Worm (Caenorhabditis elegans) whole organism, mixed stage, embryonic: Measurements from ENCODE around the gene C05E4.15.

ENCODE experiments used
- M03D4.4 ChIP-seq: sonication (generic microtip); optimal IDR thresholded peaks from 2 replicates; lab custom pipeline; 2017; ENCODE audit warnings: mild to moderate bottlenecking, missing genetic modification characterization, missing compliant biosample characterization
- bed-3 ChIP-seq: fragments of 200-800 bp; sonication (Bioruptor generic); optimal IDR thresholded peaks from 3 replicates; lab custom pipeline; 2018; ENCODE audit warnings: mild to moderate bottlenecking, missing genetic modification characterization, moderate library complexity, missing compliant biosample characterization
- cnd-1 ChIP-seq: fragments of 200-800 bp; sonication (Bioruptor generic); optimal IDR thresholded peaks from 2 replicates; lab custom pipeline; 2018; ENCODE audit warnings: mild to moderate bottlenecking, missing genetic modification characterization, missing compliant biosample characterization
- flh-1 ChIP-seq: fragments of 200-800 bp; sonication (Bioruptor generic); optimal IDR thresholded peaks from 2 replicates; lab custom pipeline; 2018; ENCODE audit warnings: mild to moderate bottlenecking, missing genetic modification characterization, moderate library complexity, missing compliant biosample characterization
- hlh-1 ChIP-seq: fragments of 150-350 bp; optimal IDR thresholded peaks from 2 replicates; lab custom pipeline; 2014; ENCODE audit warnings: missing biosample characterization, missing genetic modification reagents, missing genetic modification characterization
- lin-13 ChIP-seq: fragments of 150-350 bp; optimal IDR thresholded peaks from 2 replicates; lab custom pipeline; 2014; ENCODE audit warnings: missing biosample characterization, missing genetic modification characterization
- mep-1 ChIP-seq: fragments of 150-350 bp; optimal IDR thresholded peaks from 2 replicates; lab custom pipeline; 2017; ENCODE audit warnings: missing biosample characterization, missing genetic modification reagents, missing genetic modification characterization, inconsistent platforms
- nhr-237 ChIP-seq: fragments of 150-350 bp; optimal IDR thresholded peaks from 2 replicates; lab custom pipeline; 2014; ENCODE audit warnings: missing biosample characterization, missing genetic modification characterization
- nhr-28 ChIP-seq: fragments of 150-350 bp; optimal IDR thresholded peaks from 2 replicates; lab custom pipeline; 2014; ENCODE audit warnings: missing biosample characterization, missing genetic modification characterization
- nhr-76 ChIP-seq: sonication (generic microtip); optimal IDR thresholded peaks from 2 replicates; lab custom pipeline; 2017; ENCODE audit warnings: missing biosample characterization, missing genetic modification characterization
- pha-4 ChIP-seq: fragments of 150-350 bp; optimal IDR thresholded peaks from 2 replicates; lab custom pipeline; 2018; ENCODE audit warnings: missing biosample characterization, missing genetic modification reagents, missing genetic modification characterization
- unc-62 ChIP-seq: fragments of 150-350 bp; optimal IDR thresholded peaks from 2 replicates; lab custom pipeline; 2014; ENCODE audit warnings: missing biosample characterization, missing genetic modification reagents, missing genetic modification characterization
- ztf-11 ChIP-seq: fragments of 150-350 bp; optimal IDR thresholded peaks from 2 replicates; lab custom pipeline; 2014; ENCODE audit warnings: missing biosample characterization, missing genetic modification characterization

DNA sequence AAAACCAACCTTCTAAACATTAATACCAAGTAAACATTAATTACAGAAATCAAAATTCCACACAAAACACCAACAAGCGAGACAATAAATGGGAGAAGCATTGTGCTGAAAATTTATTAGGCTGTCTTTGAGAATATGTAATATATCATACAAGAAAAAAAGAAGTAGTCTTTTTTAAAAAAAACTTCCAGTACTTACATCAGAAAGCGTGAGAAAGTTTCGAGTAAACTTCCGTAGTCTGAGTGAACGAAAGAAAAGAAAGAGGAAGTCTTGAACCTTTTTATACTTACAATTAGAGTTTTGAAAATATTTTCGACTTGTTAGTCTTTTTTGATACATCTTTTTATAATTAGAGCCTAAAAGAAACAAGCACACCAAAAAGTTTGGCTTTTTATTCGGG, 41.4 kb downstream of the C05E4.15 start, which contains the start of gene srbc-40:
- no peak for TF ChIP-seq unc-62
- no peak for TF ChIP-seq ztf-11 (tag; lab: Kevin White, UChicago)
- no peak for TF ChIP-seq pha-4 (tag; lab: Kevin White, UChicago)
- no peak for TF ChIP-seq hlh-1 (tag; lab: Kevin White, UChicago)
- TF ChIP-seq cnd-1 (tag; lab: Kevin White, UChicago): no peak
- TF ChIP-seq nhr-28: no peak
- no peak for TF ChIP-seq nhr-237 (tag; lab: Kevin White, UChicago)
- no peak for TF ChIP-seq M03D4.4
- TF ChIP-seq bed-3 (GFP tag; lab: Kevin White, UChicago): no peak
- no peak for TF ChIP-seq lin-13 (tag; lab: Kevin White, UChicago)
- no peak for TF ChIP-seq flh-1 (GFP tag; lab: Kevin White, UChicago)
- no peak for TF ChIP-seq mep-1 (tag; lab: Kevin White, UChicago)
- TF ChIP-seq nhr-76 (tag; lab: Kevin White, UChicago): no peak
